Fruit fly (Drosophila melanogaster) whole organism, embryonic: ENCODE measurements around the gene CG6168.

Source experiments
- CG10147 ChIP-seq: fragments of 200-800 bp; sonication (Bioruptor generic); optimal IDR thresholded peaks from 2 replicates; lab custom pipeline; 2019; ENCODE audit warnings: missing biosample characterization, mild to moderate bottlenecking, missing genetic modification characterization, moderate library complexity
- CG1024 ChIP-seq: fragments of 200-800 bp; sonication (Bioruptor generic); IDR thresholded peaks from 2 replicates; pipeline ENCODE4 v1.3.6; 2022; ENCODE audit warnings: missing biosample characterization, missing genetic modification characterization
- CG10654 ChIP-seq: fragments of 200-800 bp; sonication (Bioruptor generic); optimal IDR thresholded peaks from 2 replicates; lab custom pipeline; 2016; ENCODE audit warnings: missing biosample characterization, missing genetic modification characterization
- CG12659 ChIP-seq: fragments of 200-800 bp; sonication (Bioruptor generic); optimal IDR thresholded peaks from 3 replicates; lab custom pipeline; 2017; ENCODE audit warnings: mild to moderate bottlenecking, missing biosample characterization, missing genetic modification reagents, missing genetic modification characterization
- CG13624 ChIP-seq: fragments of 200-800 bp; sonication (Bioruptor generic); optimal IDR thresholded peaks from 2 replicates; lab custom pipeline; 2016; ENCODE audit warnings: missing biosample characterization, missing genetic modification characterization
- CG17361 ChIP-seq: fragments of 200-800 bp; sonication (Bioruptor generic); IDR thresholded peaks from 3 replicates; pipeline ENCODE4 v1.3.6; 2022; ENCODE audit warnings: missing biosample characterization, missing genetic modification characterization
- CG17802 ChIP-seq: fragments of 200-800 bp; sonication (Bioruptor generic); optimal IDR thresholded peaks from 2 replicates; lab custom pipeline; 2018; ENCODE audit warnings: missing biosample characterization, mild to moderate bottlenecking, missing genetic modification characterization, moderate library complexity
- CG1832 ChIP-seq: fragments of 200-800 bp; sonication (Bioruptor generic); optimal IDR thresholded peaks from 2 replicates; lab custom pipeline; 2017; ENCODE audit warnings: missing biosample characterization, mild to moderate bottlenecking, missing genetic modification characterization, inconsistent platforms
- CG2120 ChIP-seq: fragments of 200-800 bp; sonication (Bioruptor generic); optimal IDR thresholded peaks from 3 replicates; lab custom pipeline; 2016; ENCODE audit warnings: missing biosample characterization, missing genetic modification characterization
- CG31388 ChIP-seq: fragments of 200-800 bp; sonication (Bioruptor generic); optimal IDR thresholded peaks from 2 replicates; lab custom pipeline; 2016; ENCODE audit warnings: missing biosample characterization, missing genetic modification characterization
- CG3407 ChIP-seq: fragments of 200-800 bp; sonication (Bioruptor generic); optimal IDR thresholded peaks from 2 replicates; lab custom pipeline; 2018; ENCODE audit warnings: missing biosample characterization, mild to moderate bottlenecking, missing genetic modification characterization
- CG3726 ChIP-seq: fragments of 200-800 bp; sonication (Bioruptor generic); IDR thresholded peaks from 3 replicates; pipeline ENCODE4, ENCODE4 v1.3.6; 2022; ENCODE audit warnings: missing biosample characterization, missing genetic modification characterization
- CG3995 ChIP-seq: fragments of 200-800 bp; sonication (Bioruptor generic); optimal IDR thresholded peaks from 3 replicates; lab custom pipeline; 2016; ENCODE audit warnings: missing biosample characterization, missing genetic modification characterization
- CG6254 ChIP-seq: fragments of 200-800 bp; sonication (Bioruptor generic); optimal IDR thresholded peaks from 3 replicates; lab custom pipeline; 2017; ENCODE audit warnings: mild to moderate bottlenecking, missing biosample characterization, missing genetic modification reagents, missing genetic modification characterization
- CG7839 ChIP-seq: fragments of 200-800 bp; sonication (Bioruptor generic); optimal IDR thresholded peaks from 3 replicates; lab custom pipeline; 2018; ENCODE audit warnings: missing biosample characterization, mild to moderate bottlenecking, missing genetic modification characterization, moderate library complexity
- CG7963 ChIP-seq: fragments of 200-800 bp; sonication (Bioruptor generic); IDR thresholded peaks from 3 replicates; pipeline ENCODE4 v1.3.6; 2022; ENCODE audit warnings: missing biosample characterization, missing genetic modification characterization; ENCODE audit not compliant: partially characterized antibody
- CG8388 ChIP-seq: fragments of 200-800 bp; sonication (Bioruptor generic); optimal IDR thresholded peaks from 2 replicates; lab custom pipeline; 2019; ENCODE audit warnings: missing biosample characterization, mild to moderate bottlenecking, missing genetic modification characterization, moderate library complexity
- CG9727 ChIP-seq: fragments of 200-800 bp; sonication (Bioruptor generic); optimal IDR thresholded peaks from 3 replicates; lab custom pipeline; 2017; ENCODE audit warnings: missing biosample characterization, mild to moderate bottlenecking, missing genetic modification characterization
- CG9932 ChIP-seq: fragments of 200-800 bp; sonication (Bioruptor generic); IDR thresholded peaks from 2 replicates; pipeline ENCODE4 v1.3.6; 2022; ENCODE audit warnings: missing biosample characterization, missing genetic modification characterization
- D ChIP-seq, 2 experiments: fragments of 200-800 bp in 1 of 2; fragments of >200 bp in 1 of 2; sonication (Bioruptor generic) in 1 of 2; optimal IDR thresholded peaks; 2 replicates in 1 of 2; 3 replicates in 1 of 2; lab custom pipeline; 2017; ENCODE audit warnings: mild to moderate bottlenecking in 1 of 2, missing biosample characterization in 1 of 2, missing genetic modification characterization in 1 of 2, missing genetic modification reagents in 1 of 2
- E2f1 ChIP-seq: fragments of 200-800 bp; sonication (Bioruptor generic); IDR thresholded peaks from 2 replicates; pipeline ENCODE4 v1.3.6; 2022; ENCODE audit warnings: missing biosample characterization, missing genetic modification characterization
- Fer1 ChIP-seq: fragments of 200-800 bp; sonication (Bioruptor generic); optimal IDR thresholded peaks from 2 replicates; lab custom pipeline; 2017; ENCODE audit warnings: missing biosample characterization, mild to moderate bottlenecking, missing genetic modification characterization
- H2.0 ChIP-seq: fragments of 200-800 bp; sonication (Bioruptor generic); IDR thresholded peaks from 2 replicates; pipeline ENCODE4 v1.3.6; 2022; ENCODE audit warnings: missing biosample characterization, missing genetic modification characterization
- HHEX ChIP-seq: fragments of 200-800 bp; sonication (Bioruptor generic); optimal IDR thresholded peaks from 3 replicates; lab custom pipeline; 2017; ENCODE audit warnings: missing biosample characterization, mild to moderate bottlenecking, missing genetic modification characterization, missing genetic modification reagents
- Hmr ChIP-seq: fragments of 200-800 bp; sonication (Bioruptor generic); optimal IDR thresholded peaks from 3 replicates; lab custom pipeline; 2017; ENCODE audit warnings: mild to moderate bottlenecking, missing biosample characterization, missing genetic modification reagents, missing genetic modification characterization
- Hr3 ChIP-seq: fragments of 200-800 bp; sonication (Bioruptor generic); optimal IDR thresholded peaks from 3 replicates; lab custom pipeline; 2016; ENCODE audit warnings: missing biosample characterization, missing genetic modification characterization
- Hr39 ChIP-seq: fragments of >200 bp; optimal IDR thresholded peaks from 2 replicates; lab custom pipeline; 2017
- Nf-YC ChIP-seq: fragments of 200-800 bp; optimal IDR thresholded peaks from 3 replicates; lab custom pipeline; 2019; ENCODE audit warnings: missing biosample characterization, mild to moderate bottlenecking, missing genetic modification characterization, moderate library complexity
- Xrp1 ChIP-seq: fragments of 200-800 bp; sonication (Bioruptor generic); IDR thresholded peaks from 2 replicates; pipeline ENCODE4 v1.3.6; 2022; ENCODE audit warnings: missing biosample characterization, missing genetic modification characterization
- ab ChIP-seq: fragments of 200-800 bp; sonication (Bioruptor generic); optimal IDR thresholded peaks from 2 replicates; lab custom pipeline; 2016; ENCODE audit warnings: missing biosample characterization, missing genetic modification characterization
- ac ChIP-seq: fragments of 200-800 bp; sonication (Bioruptor generic); optimal IDR thresholded peaks from 3 replicates; lab custom pipeline; 2017; ENCODE audit warnings: missing biosample characterization, mild to moderate bottlenecking, missing genetic modification characterization
- br ChIP-seq: fragments of >200 bp; optimal IDR thresholded peaks from 2 replicates; lab custom pipeline; 2017
- cato ChIP-seq: fragments of 200-800 bp; sonication (Bioruptor generic); optimal IDR thresholded peaks from 2 replicates; lab custom pipeline; 2016; ENCODE audit warnings: missing biosample characterization, missing genetic modification characterization, borderline replicate concordance
- disco-r ChIP-seq: fragments of 200-800 bp; sonication (Bioruptor generic); optimal IDR thresholded peaks from 2 replicates; lab custom pipeline; 2016; ENCODE audit warnings: missing biosample characterization, missing genetic modification characterization
- eve ChIP-seq, 2 experiments: fragments of >200 bp; optimal IDR thresholded peaks; 2 replicates each; lab custom pipeline; 2017; ENCODE audit warnings: missing biosample characterization in 2 of 2, missing genetic modification characterization in 2 of 2
- ftz-f1 ChIP-seq: fragments of 200-800 bp; sonication (Bioruptor generic); optimal IDR thresholded peaks from 2 replicates; lab custom pipeline; 2016; ENCODE audit warnings: missing biosample characterization, missing genetic modification characterization
- gsb-n ChIP-seq: fragments of 200-800 bp; sonication (Bioruptor generic); optimal IDR thresholded peaks from 3 replicates; lab custom pipeline; 2018; ENCODE audit warnings: missing biosample characterization, mild to moderate bottlenecking, missing genetic modification characterization
- lbe ChIP-seq: fragments of 200-800 bp; sonication (Bioruptor generic); optimal IDR thresholded peaks from 2 replicates; lab custom pipeline; 2016; ENCODE audit warnings: missing biosample characterization, mild to moderate bottlenecking, missing genetic modification characterization
- lov ChIP-seq, 2 experiments: fragments of 200-800 bp in 1 of 2; fragments of >200 bp in 1 of 2; sonication (Bioruptor generic) in 1 of 2; IDR thresholded peaks in 1 of 2; optimal IDR thresholded peaks in 1 of 2; 2 replicates in 1 of 2; 3 replicates in 1 of 2; pipeline versions ENCODE4 v1.3.6 to Lab custom; 2017 to 2022; ENCODE audit warnings: missing biosample characterization in 1 of 2, missing genetic modification characterization in 1 of 2
- nmo ChIP-seq: fragments of 200-800 bp; sonication (Bioruptor generic); optimal IDR thresholded peaks from 2 replicates; lab custom pipeline; 2018; ENCODE audit warnings: missing biosample characterization, mild to moderate bottlenecking, missing genetic modification characterization, moderate library complexity
- nom ChIP-seq: fragments of 200-800 bp; sonication (Bioruptor generic); optimal IDR thresholded peaks from 2 replicates; lab custom pipeline; 2017; ENCODE audit warnings: missing biosample characterization, missing genetic modification characterization, mild to moderate bottlenecking, moderate library complexity, missing genetic modification reagents
- p53 ChIP-seq: fragments of 200-800 bp; sonication (Bioruptor generic); optimal IDR thresholded peaks from 2 replicates; lab custom pipeline; 2016; ENCODE audit warnings: missing biosample characterization, missing genetic modification characterization
- sens ChIP-seq: fragments of 200-800 bp; sonication (Bioruptor generic); peaks from one replicate; lab custom pipeline; 2016; ENCODE audit warnings: missing biosample characterization, missing genetic modification characterization
- sima ChIP-seq: fragments of 200-800 bp; sonication (Bioruptor generic); optimal IDR thresholded peaks from 2 replicates; lab custom pipeline; 2016; ENCODE audit warnings: missing biosample characterization, missing genetic modification characterization
- sob ChIP-seq: fragments of 200-800 bp; sonication (Bioruptor generic); IDR thresholded peaks from 2 replicates; pipeline ENCODE4 v1.3.6; 2022; ENCODE audit warnings: missing biosample characterization, missing genetic modification characterization
- tll ChIP-seq, 2 experiments: fragments of 200-800 bp in 1 of 2; fragments of >200 bp in 1 of 2; sonication (Bioruptor generic) in 1 of 2; optimal IDR thresholded peaks; 2 replicates each; lab custom pipeline; 2017 to 2019; ENCODE audit warnings: missing biosample characterization in 2 of 2, missing genetic modification characterization in 2 of 2, mild to moderate bottlenecking in 1 of 2, moderate library complexity in 1 of 2
- twi ChIP-seq: fragments of 200-800 bp; optimal IDR thresholded peaks from 2 replicates; lab custom pipeline; 2019; ENCODE audit warnings: missing biosample characterization, mild to moderate bottlenecking, missing genetic modification characterization, moderate library complexity
- wdn ChIP-seq: fragments of 200-800 bp; sonication (Bioruptor generic); IDR thresholded peaks from 2 replicates; pipeline ENCODE4 v1.3.6; 2022; ENCODE audit warnings: missing biosample characterization, missing genetic modification characterization
- z ChIP-seq: fragments of 200-800 bp; sonication (Bioruptor generic); IDR thresholded peaks from 3 replicates; pipeline ENCODE4 v1.3.6; 2022; ENCODE audit warnings: missing biosample characterization, missing genetic modification characterization

CG6168 gene

dm6 chr3L:11336094-11336756 lies 14.7 kb upstream of the CG6168 start (continued):
- TF ChIP-seq nmo (peak; percentile 17), CG10654 (GFP tag; lab: Kevin White, UChicago) (no peak), eve (GFP tag; optimal IDR thresholded peaks at IDR 0.05; lab: Kevin White, UChicago) (peak in 1 of 2 experiments; percentile 62), ftz-f1 (GFP tag; lab: Kevin White, UChicago) (no peak), CG3995 (GFP tag; lab: Kevin White, UChicago) (no peak), sima (no peak), CG17361 (GFP tag; lab: Robert Waterston, UW) (peak; percentile 61; the same call in 1 of the 3 replicates), CG1024 (GFP tag; lab: Robert Waterston, UW) (peak; percentile 35; the same call in 1 of the 2 replicates), sens (peak; percentile 78), sob (0 out of 2 replicates have a peak, but pooled peaks have one; percentile 26), Hr39 (lab: Kevin White, UChicago) (no peak), ab (GFP tag; lab: Kevin White, UChicago) (no peak), CG9727 (GFP tag; lab: Kevin White, UChicago) (peak; percentile 66), CG10147 (no peak), E2f1 (GFP tag; lab: Robert Waterston, UW) (peak; percentile 38), Xrp1 (GFP tag; lab: Robert Waterston, UW) (peak; percentile 69), H2.0 (GFP tag; lab: Robert Waterston, UW) (peak; percentile 41; the same call in 1 of the 2 replicates), CG9932 (GFP tag; lab: Robert Waterston, UW) (no peak), CG3726 (GFP tag; lab: Robert Waterston, UW) (no peak), nom (no peak), p53 (GFP tag; lab: Kevin White, UChicago) (no peak), HHEX (GFP tag; lab: Kevin White, UChicago) (peak; percentile 32), br (lab: Kevin White, UChicago) (no peak), Nf-YC (tag; lab: Kevin White, UChicago) (no peak), cato (GFP tag; lab: Kevin White, UChicago) (no peak), CG2120 (GFP tag; lab: Kevin White, UChicago) (peak; percentile 33), CG31388 (GFP tag; lab: Kevin White, UChicago) (no peak), z (no peak), Hr3 (peak; percentile 44), lbe (GFP tag; lab: Kevin White, UChicago) (peak; percentile 5), D (optimal IDR thresholded peaks at IDR 0.05; lab: Kevin White, UChicago) (no peak), D (GFP tag; optimal IDR thresholded peaks at IDR 0.05; lab: Kevin White, UChicago) (no peak), CG7963 (GFP tag; lab: Robert Waterston, UW) (no peak), CG13624 (no peak), CG3407 (GFP tag; lab: Kevin White, UChicago) (peak; percentile 1), CG7839 (tag; lab: Kevin White, UChicago) (no peak), lov (optimal IDR thresholded peaks at IDR 0.05; lab: Kevin White, UChicago) (no peak), lov (GFP tag; IDR thresholded peaks at IDR 0.05; lab: Robert Waterston, UW) (no peak), CG17802 (tag; lab: Kevin White, UChicago) (no peak), Hmr (GFP tag; lab: Kevin White, UChicago) (peak; percentile 8), CG1832 (GFP tag; lab: Kevin White, UChicago) (no peak), ac (no peak), gsb-n (tag; lab: Kevin White, UChicago) (no peak), CG12659 (peak; percentile 25), disco-r (no peak), wdn (GFP tag; lab: Robert Waterston, UW) (no peak), CG6254 (no peak), CG8388 (GFP tag; lab: Kevin White, UChicago) (peak; percentile 41), Fer1 (GFP tag; lab: Kevin White, UChicago) (peak; percentile 38), tll (GFP tag; optimal IDR thresholded peaks at IDR 0.05; lab: Kevin White, UChicago) (no peak), twi (tag; lab: Kevin White, UChicago) (no peak)
